Fruit fly (Drosophila melanogaster) whole organism, adult: Measurements from ENCODE around the gene CG14627.

Source experiments
- CG14711 ChIP-seq: fragments of 200-800 bp; sonication (Bioruptor generic); optimal IDR thresholded peaks from 2 replicates; lab custom pipeline; 2018; ENCODE audit warnings: missing biosample characterization, mild to moderate bottlenecking, missing genetic modification characterization, moderate library complexity
- cic ChIP-seq: fragments of 200-800 bp; sonication (Bioruptor generic); optimal IDR thresholded peaks from 2 replicates; lab custom pipeline; 2017; ENCODE audit warnings: missing biosample characterization, mild to moderate bottlenecking, missing genetic modification characterization, moderate library complexity
- ovo ChIP-seq: fragments of 200-800 bp; sonication (Bioruptor generic); optimal IDR thresholded peaks from 2 replicates; lab custom pipeline; 2016; ENCODE audit warnings: missing biosample characterization, missing genetic modification characterization

DNA sequence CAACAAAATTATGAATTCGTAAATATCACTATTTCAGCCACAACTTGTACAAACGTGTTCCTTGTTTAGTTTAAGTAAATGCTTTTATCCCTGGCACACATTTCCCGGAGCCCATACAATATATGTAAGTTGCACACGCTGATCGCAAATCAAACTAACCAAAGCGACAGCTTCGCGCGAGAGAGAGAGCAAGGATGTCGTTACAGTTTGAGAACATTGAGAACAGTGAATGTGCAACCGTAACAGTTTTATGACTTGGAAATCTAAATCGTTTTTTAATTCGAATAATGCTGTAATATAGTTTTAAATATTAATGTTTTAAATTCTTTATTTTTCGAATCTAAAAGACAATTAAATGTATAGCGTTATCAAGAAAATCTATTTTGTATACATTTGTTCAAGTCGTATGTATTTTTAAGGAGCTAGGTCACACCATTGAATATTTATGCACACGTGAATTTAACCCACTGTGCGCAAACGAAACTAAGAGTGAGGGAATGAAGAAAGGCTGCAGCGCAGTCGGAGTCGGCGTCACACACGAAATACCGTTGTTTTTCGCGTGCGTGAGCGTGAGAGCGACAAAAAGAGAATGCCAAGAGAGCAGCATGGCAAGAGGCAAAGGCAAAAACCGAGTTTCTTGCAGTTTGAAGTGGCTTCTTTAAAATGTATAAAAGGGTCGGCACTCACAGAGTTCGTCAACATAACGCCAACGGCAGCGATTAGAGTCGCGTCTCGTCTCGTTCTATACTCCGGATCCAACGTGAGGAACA, 28.0 kb downstream of the CG14627 start, which contains the start of gene CG11382:
- TF ChIP-seq CG14711 (tag; lab: Kevin White, UChicago) (no peak), ovo (GFP tag; lab: Kevin White, UChicago) (no peak), cic (GFP tag; lab: Kevin White, UChicago) (no peak)
